Fruit fly (Drosophila melanogaster): ENCODE measurements around the gene CG43248.

CG43248 gene

DNA sequence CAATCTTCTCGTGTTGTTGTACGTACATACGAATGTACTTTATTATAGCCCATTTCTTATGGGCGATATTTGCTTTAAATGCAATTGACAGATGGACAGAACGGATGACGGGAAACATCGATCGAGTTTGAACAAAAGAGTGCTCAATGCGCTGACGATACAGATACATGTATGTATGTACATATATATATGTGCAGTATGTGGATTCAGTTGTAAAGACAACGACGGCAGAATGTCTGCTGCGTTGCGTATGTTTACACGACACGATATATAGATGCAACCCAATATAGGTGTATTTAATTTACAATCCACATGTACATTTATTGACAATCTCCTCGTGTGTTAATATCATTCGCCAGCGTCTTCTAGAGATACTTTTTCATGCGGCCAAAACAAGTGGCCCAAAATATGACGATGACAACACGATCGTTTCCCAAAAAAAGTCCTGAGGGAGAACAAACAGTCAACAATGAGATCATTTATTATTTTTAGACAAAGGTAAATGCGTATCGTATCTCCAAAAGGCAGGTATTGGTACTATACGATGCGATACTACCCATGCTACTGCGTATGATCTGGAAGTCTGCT lies 541 bp downstream of the CG43248 start:
- no peak for TF ChIP-seq CG4496 (GFP tag; IDR thresholded peaks at IDR 0.05)
- TF ChIP-seq CG10348 (GFP tag; IDR thresholded peaks at IDR 0.05): no peak
- TF ChIP-seq rn (GFP tag; IDR thresholded peaks at IDR 0.05): no peak
- TF ChIP-seq CG34367 (tag; optimal IDR thresholded peaks at IDR 0.05): no peak
- no peak for TF ChIP-seq CG9948 (tag; optimal IDR thresholded peaks at IDR 0.05)
- TF ChIP-seq CG17806 (tag; optimal IDR thresholded peaks at IDR 0.05): no peak
- TF ChIP-seq fd96Ca (GFP tag; IDR thresholded peaks at IDR 0.05): no peak
- TF ChIP-seq CG13204 (GFP tag; optimal IDR thresholded peaks at IDR 0.05): no peak
- TF ChIP-seq Ets98B (GFP tag; IDR thresholded peaks at IDR 0.05): no peak
- peak; percentile 23 for TF ChIP-seq EcR (GFP tag; optimal IDR thresholded peaks at IDR 0.05)
- TF ChIP-seq CG14655 (GFP tag; optimal IDR thresholded peaks at IDR 0.05): no peak
- TF ChIP-seq gl (tag; optimal IDR thresholded peaks at IDR 0.05): peak; percentile 30
- no peak for TF ChIP-seq CG8159 (tag; optimal IDR thresholded peaks at IDR 0.05)

- TF ChIP-seq CG8301 (tag; optimal IDR thresholded peaks at IDR 0.05) (no peak), Snoo (tag; optimal IDR thresholded peaks at IDR 0.05) (no peak), Pif1B (GFP tag; optimal IDR thresholded peaks at IDR 0.05) (no peak), Pif1A (GFP tag; optimal IDR thresholded peaks at IDR 0.05) (no peak), CG10348 (GFP tag; IDR thresholded peaks at IDR 0.05) (no peak), CG4496 (GFP tag; IDR thresholded peaks at IDR 0.05) (no peak), fd96Ca (GFP tag; IDR thresholded peaks at IDR 0.05) (no peak), rn (GFP tag; IDR thresholded peaks at IDR 0.05) (no peak), gl (tag; optimal IDR thresholded peaks at IDR 0.05) (no peak), CG34367 (tag; optimal IDR thresholded peaks at IDR 0.05) (no peak)
Observed at dm6 chr3L:15530071-15530470, 1.2 kb downstream of the CG43248 start.

- TF ChIP-seq CG8301 (tag; optimal IDR thresholded peaks at IDR 0.05): no peak
- no peak for TF ChIP-seq Pif1A (GFP tag; optimal IDR thresholded peaks at IDR 0.05)
- TF ChIP-seq CG32121 (GFP tag; IDR thresholded peaks at IDR 0.05): no peak
- no peak for TF ChIP-seq CG10348 (GFP tag; IDR thresholded peaks at IDR 0.05)
- TF ChIP-seq Ets98B (GFP tag; IDR thresholded peaks at IDR 0.05): no peak
- no peak for TF ChIP-seq CG15710 (tag; optimal IDR thresholded peaks at IDR 0.05)
- no peak for TF ChIP-seq fd96Ca (GFP tag; IDR thresholded peaks at IDR 0.05)
- no peak for TF ChIP-seq CG4496 (GFP tag; IDR thresholded peaks at IDR 0.05)
- no peak for TF ChIP-seq gl (tag; optimal IDR thresholded peaks at IDR 0.05)
- TF ChIP-seq CG34367 (tag; optimal IDR thresholded peaks at IDR 0.05): no peak
- TF ChIP-seq rn (GFP tag; IDR thresholded peaks at IDR 0.05): no peak
- TF ChIP-seq CG14655 (GFP tag; optimal IDR thresholded peaks at IDR 0.05): no peak
- TF ChIP-seq EcR (GFP tag; optimal IDR thresholded peaks at IDR 0.05): no peak
- no peak for TF ChIP-seq D1 (tag; optimal IDR thresholded peaks at IDR 0.05)
- no peak for TF ChIP-seq Snoo (tag; optimal IDR thresholded peaks at IDR 0.05)
- TF ChIP-seq CG9948 (tag; optimal IDR thresholded peaks at IDR 0.05): no peak
Observed at dm6 chr3L:15529143-15529542, 2.1 kb downstream of the CG43248 start, which contains the start of gene obst-H. obst-H (minus strand) TSS chr3L:15529243.

DNA sequence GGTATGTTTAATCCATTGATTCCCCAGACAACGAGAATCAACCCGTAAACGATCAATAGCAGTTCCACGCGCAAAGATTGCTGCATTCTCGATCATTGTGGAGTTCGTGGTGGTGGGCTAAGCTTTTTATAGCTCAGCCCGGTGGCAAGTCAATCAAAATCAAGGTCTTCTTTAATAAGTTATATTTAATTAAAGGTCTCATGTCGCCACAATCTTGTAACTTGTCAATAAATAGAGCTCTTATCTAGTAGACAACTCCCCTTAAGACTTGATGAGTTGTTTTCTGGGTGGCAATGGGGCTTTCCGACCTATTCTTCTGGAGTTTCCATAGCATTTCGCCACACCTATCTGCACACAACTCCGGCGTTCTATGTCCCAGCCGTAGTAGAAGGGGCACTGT lies 3.2 kb downstream of the CG43248 start, which contains the start of gene CG42728:
Gene CG42728, minus strand, starts transcription at position 101 of the 400 bp plus-strand sequence.
- TF ChIP-seq rn (GFP tag; IDR thresholded peaks at IDR 0.05) (no peak), Pif1B (GFP tag; optimal IDR thresholded peaks at IDR 0.05) (no peak)

DNA sequence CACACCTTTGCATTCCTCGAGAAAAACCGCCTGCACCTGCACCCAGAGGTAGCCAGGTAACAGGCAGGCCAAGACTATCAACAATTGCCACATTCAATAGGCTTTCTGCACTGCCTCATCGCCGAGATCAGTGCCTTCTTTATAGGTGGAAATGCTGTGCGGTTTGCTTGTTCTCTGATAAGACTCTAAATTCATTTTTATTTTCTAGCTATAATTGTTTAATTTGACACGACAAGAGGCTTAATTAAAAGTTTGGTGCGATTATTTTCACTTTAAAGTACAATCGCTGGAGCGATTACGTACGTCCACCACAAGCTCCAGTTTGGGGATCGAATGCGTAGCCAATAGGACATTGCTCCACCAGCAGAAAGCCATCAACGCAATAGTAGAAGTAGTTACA lies 3.9 kb downstream of the CG43248 start, which contains the start of gene CG42729:
Gene CG42729, minus strand, starts transcription at position 101 of the 400 bp plus-strand sequence.
- no peak for TF ChIP-seq CG12605 (GFP tag; IDR thresholded peaks at IDR 0.05)
- no peak for TF ChIP-seq CG10348 (GFP tag; IDR thresholded peaks at IDR 0.05)
- no peak for TF ChIP-seq gl (tag; optimal IDR thresholded peaks at IDR 0.05)
- no peak for TF ChIP-seq D1 (tag; optimal IDR thresholded peaks at IDR 0.05)
- TF ChIP-seq CG8159 (tag; optimal IDR thresholded peaks at IDR 0.05): no peak
- TF ChIP-seq CG17806 (tag; optimal IDR thresholded peaks at IDR 0.05): no peak
- no peak for TF ChIP-seq CG8301 (tag; optimal IDR thresholded peaks at IDR 0.05)

DNA sequence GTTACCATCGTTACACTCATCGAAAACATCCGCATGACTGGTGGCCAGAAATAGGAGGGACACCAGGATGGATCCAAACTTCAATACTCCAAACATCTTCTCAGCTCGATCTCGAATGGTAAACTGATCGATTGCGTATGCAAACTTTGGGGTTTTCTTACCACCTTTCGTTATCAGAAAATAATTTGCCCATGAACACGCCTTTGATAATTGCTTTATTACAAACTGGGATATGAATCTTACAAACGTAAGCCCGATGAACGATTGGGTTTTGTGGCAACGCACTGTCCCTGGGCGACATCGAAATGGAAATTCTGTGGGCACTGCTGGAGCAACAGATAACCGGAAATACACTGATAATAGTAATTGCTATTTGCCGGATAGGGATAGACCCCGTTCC lies 4.6 kb downstream of the CG43248 start, which contains the start of gene CG33985:
Gene CG33985, minus strand, starts transcription at position 101 of the 400 bp plus-strand sequence.
- TF ChIP-seq CG34367 (tag; optimal IDR thresholded peaks at IDR 0.05) (no peak), gl (tag; optimal IDR thresholded peaks at IDR 0.05) (no peak), CG9948 (tag; optimal IDR thresholded peaks at IDR 0.05) (no peak), Pif1A (GFP tag; optimal IDR thresholded peaks at IDR 0.05) (no peak), CG14655 (GFP tag; optimal IDR thresholded peaks at IDR 0.05) (no peak)

DNA sequence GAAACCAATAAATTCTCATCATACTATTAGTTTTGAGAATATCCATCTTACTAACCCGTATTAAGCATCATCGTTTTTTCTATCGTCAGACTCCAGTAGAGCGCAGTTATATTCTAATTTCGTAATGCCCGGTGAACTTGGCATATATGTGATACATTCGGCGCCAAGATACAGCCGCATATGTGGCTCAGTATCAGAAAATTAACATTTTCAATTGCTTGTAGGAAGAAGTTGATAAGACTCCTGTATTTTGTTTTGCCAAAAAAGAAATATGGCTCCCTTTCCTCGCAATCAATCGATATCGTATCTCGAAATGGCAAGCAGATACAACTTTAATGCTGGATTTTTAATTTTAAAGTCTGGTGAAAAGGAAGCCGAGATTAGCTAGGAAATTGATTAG lies 6.1 kb downstream of the CG43248 start, which contains the start of gene CG33986:
Gene CG33986, minus strand, starts transcription at position 101 of the 400 bp plus-strand sequence.
- no peak for TF ChIP-seq EcR (GFP tag; optimal IDR thresholded peaks at IDR 0.05)
- TF ChIP-seq Snoo (tag; optimal IDR thresholded peaks at IDR 0.05): no peak
- TF ChIP-seq CG10348 (GFP tag; IDR thresholded peaks at IDR 0.05): no peak
- no peak for TF ChIP-seq CG4496 (GFP tag; IDR thresholded peaks at IDR 0.05)
- no peak for TF ChIP-seq fd96Ca (GFP tag; IDR thresholded peaks at IDR 0.05)
- no peak for TF ChIP-seq CG34367 (tag; optimal IDR thresholded peaks at IDR 0.05)
- no peak for TF ChIP-seq CG17806 (tag; optimal IDR thresholded peaks at IDR 0.05)
